Fruit fly (Drosophila melanogaster) Kc167 (cell line): ENCODE results near the gene wus.

ENCODE experiments used
- Myc ChIP-seq: fragments of >200 bp; optimal IDR thresholded peaks from 2 replicates; lab custom pipeline; 2017; ENCODE audit warnings: missing external identifiers
- Sin3A ChIP-seq: fragments of >200 bp; optimal IDR thresholded peaks from 2 replicates; lab custom pipeline; 2018; ENCODE audit warnings: missing external identifiers
- h ChIP-seq: fragments of >200 bp; optimal IDR thresholded peaks from 3 replicates; lab custom pipeline; 2018; ENCODE audit warnings: missing external identifiers
- insv ChIP-seq: fragments of >200 bp; optimal IDR thresholded peaks from 3 replicates; lab custom pipeline; 2018; ENCODE audit warnings: missing external identifiers
- psq ChIP-seq: fragments of >200 bp; optimal IDR thresholded peaks from 2 replicates; lab custom pipeline; 2017; ENCODE audit warnings: missing external identifiers
- ttk ChIP-seq: sonication (Bioruptor generic); optimal IDR thresholded peaks from 2 replicates; lab custom pipeline; 2017; ENCODE audit warnings: missing external identifiers

wus gene

DNA sequence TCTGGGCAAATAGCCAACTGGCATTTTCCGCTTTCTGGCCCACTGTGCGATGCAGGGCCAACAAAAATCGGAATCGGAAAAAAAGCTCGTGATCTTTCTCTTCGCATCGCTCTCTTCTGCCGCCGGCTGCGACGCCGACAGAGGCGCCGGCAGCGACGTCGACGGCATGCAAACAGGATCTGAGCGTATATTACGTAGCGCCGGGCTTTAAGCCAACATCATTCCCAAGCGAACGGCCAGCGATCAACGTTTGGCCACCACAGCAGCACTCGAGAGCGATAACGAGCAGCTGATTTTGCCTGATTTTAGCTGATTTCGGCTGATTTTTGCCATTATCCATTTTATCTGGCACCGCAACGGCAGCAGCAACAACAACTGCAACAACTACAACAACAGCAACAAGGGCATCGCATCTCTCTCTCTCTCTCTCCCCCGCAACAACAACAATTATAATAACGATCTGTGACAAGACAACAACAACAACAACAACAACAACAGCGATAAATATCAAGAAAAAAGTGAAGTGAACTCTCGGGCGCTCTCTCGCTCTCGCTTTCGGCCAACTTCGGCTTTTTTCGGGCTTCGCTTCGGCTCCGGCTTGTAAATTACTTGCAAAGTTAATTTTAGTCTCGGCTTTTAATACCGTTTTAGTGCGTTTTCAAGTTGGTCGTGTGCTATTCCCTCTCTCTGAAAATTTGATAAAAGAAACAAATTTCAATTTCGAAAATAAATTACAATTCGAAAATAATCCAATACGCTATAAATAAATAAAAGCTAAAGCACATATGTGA is 27.5 kb downstream of the wus start, which contains the start of gene CG4928:
Gene CG4928, plus strand, starts transcription at position 216 of the 791 bp plus-strand sequence.
- TF ChIP-seq Sin3A (lab: Kevin White, UChicago) (no peak), insv (lab: Kevin White, UChicago) (no peak), Myc (lab: Kevin White, UChicago) (no peak), ttk (lab: Kevin White, UChicago) (no peak), psq (lab: Kevin White, UChicago) (no peak), h (lab: Kevin White, UChicago) (no peak)

DNA sequence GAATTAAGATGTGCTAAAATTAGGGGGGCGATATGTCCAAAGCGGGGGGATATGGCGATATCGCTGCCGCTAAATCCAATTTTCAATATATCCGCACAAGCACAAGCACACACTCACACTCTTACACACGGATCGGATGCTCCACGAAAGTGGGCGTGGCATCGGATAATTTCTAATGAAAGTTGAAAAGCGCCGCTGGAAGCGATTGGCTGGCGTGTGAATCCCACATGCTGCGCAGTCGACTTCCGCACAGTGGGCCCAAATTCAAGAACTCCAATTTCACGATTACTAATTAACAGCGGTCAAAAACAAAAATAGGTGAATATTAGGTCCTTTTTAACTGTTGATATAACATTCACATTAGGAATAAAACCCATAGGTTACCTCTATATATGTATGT is 28.7 kb downstream of the wus start:
- TF ChIP-seq Myc (lab: Kevin White, UChicago) (no peak), insv (lab: Kevin White, UChicago) (no peak), Sin3A (lab: Kevin White, UChicago) (no peak), psq (lab: Kevin White, UChicago) (no peak), h (lab: Kevin White, UChicago) (no peak), ttk (lab: Kevin White, UChicago) (no peak)

DNA sequence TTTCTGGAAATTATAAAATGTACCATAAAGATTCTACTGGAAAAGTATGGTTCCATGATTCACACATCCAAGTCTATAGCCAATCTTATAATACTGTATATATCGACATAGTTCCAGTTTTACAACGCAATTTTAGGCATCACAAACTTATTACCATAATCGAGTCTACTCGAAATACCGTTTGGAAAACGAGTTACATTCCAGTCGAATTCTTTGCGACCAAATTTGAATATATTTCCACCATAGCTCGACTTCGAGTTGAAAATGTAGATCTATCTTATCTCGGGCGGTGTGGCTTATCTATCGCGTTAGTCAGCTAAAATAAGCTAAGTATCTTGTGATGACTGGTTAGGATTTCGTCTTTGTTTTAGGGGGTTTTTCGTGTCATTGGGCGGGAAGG is 30.8 kb downstream of the wus start:
- TF ChIP-seq psq (lab: Kevin White, UChicago) = no peak
- no peak for TF ChIP-seq insv (lab: Kevin White, UChicago)
- no peak for TF ChIP-seq ttk (lab: Kevin White, UChicago)
- TF ChIP-seq h (lab: Kevin White, UChicago) = no peak
- TF ChIP-seq Sin3A (lab: Kevin White, UChicago) = no peak

DNA sequence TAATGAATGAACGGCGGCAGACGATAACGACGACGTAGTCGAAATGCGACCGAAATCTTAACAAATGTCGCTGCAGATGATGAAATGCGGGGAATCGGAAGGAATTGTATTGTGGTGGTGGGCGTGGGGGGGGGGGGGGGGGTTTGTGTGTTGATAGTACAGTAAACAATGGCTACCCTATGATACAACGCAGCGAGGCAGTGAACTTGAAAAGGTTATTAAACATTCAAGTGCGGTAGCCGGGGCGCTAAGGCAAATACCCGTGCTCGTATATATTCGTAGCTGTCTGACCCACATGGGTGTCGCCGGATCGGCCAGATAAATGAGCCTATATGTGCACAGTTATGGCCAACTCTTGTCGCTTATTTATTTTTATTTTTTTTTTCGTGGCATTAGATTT is 31.4 kb downstream of the wus start:
- TF ChIP-seq Sin3A (lab: Kevin White, UChicago) (no peak), ttk (lab: Kevin White, UChicago) (no peak), h (lab: Kevin White, UChicago) (no peak), Myc (lab: Kevin White, UChicago) (no peak), psq (lab: Kevin White, UChicago) (no peak), insv (lab: Kevin White, UChicago) (no peak)

DNA sequence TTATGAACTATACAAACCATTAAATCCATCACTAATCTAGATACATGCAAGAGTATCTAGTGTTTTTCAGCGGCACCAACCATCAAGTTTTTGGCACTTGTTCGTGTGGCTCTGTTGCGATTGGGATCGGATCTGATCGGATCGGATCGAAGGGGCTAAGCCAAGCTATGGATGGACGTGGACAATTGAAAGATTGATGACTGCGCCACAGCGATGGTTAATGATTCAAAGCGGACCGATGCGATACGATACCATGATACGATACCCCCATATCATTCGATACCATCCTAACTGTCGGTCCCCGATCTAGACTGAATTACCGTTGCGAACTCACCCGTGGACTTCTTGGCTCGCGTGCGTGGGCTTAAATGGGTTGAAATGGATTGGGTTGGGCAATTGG is 33.0 kb downstream of the wus start:
- TF ChIP-seq psq (lab: Kevin White, UChicago) (no peak), h (lab: Kevin White, UChicago) (no peak), Myc (lab: Kevin White, UChicago) (no peak), ttk (lab: Kevin White, UChicago) (no peak), Sin3A (lab: Kevin White, UChicago) (no peak), insv (lab: Kevin White, UChicago) (no peak)

DNA sequence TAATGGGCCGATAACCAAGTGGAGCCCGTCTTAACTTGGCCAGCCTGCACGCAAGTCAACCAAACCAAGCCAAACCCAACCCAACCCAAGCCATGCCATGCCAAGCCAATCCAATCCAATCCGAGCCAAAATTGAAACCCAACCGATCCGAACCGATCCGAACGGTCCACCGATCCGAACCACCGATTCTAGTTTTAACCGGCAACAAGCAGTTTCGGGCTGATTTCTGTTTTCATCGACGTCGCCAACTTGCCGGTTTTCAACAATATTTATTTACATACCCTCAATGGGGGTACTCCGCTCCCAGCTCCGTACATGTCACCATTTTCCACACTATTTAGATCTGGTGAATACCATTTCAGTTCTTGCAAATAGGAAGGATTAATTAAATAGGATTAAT is 33.7 kb downstream of the wus start:
- TF ChIP-seq psq (lab: Kevin White, UChicago) (no peak), Sin3A (lab: Kevin White, UChicago) (no peak), Myc (lab: Kevin White, UChicago) (no peak), insv (lab: Kevin White, UChicago) (no peak), ttk (lab: Kevin White, UChicago) (no peak), h (lab: Kevin White, UChicago) (no peak)

DNA sequence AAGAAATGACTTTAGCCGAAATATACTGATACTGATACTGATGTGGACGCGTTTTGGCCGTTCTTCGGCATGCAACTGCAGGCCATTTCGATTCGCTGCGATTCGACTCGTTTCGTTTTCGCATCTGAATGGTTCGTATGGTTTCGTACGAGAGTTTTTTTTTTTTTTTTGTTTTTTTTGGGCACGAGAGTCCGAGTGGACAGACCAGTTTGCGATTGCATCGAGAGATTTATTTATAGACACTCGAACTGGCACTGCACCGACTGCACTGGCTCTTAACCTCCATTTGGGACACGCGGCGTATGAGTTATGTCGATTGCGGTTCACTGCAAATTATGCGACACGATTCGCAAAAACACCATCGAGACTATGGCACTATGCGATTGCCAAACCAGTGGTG is 34.6 kb downstream of the wus start:
- no peak for TF ChIP-seq h (lab: Kevin White, UChicago)
- no peak for TF ChIP-seq Myc (lab: Kevin White, UChicago)
- no peak for TF ChIP-seq ttk (lab: Kevin White, UChicago)
- TF ChIP-seq insv (lab: Kevin White, UChicago) = no peak
- TF ChIP-seq psq (lab: Kevin White, UChicago) = no peak
- TF ChIP-seq Sin3A (lab: Kevin White, UChicago) = no peak

DNA sequence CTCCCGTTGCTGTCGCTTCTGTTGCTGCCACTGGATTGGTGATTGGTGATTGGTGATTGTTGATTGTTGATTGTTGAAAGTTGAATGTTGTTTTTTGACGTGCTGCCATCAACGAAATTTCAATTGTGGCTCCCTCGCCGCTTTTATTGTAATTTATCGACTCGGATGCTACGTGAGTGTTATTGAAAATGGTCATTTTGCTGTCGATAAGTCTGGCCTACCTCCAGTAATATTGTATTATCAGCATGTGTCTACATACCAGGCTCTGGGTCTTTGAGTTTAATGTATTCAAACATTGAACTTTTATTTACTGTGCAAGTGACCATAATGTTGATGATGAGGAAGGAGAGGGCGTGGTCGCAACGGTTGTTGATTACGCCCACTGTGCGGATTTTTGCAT is 38.2 kb downstream of the wus start:
- no peak for TF ChIP-seq insv (lab: Kevin White, UChicago)
- no peak for TF ChIP-seq Myc (lab: Kevin White, UChicago)
- no peak for TF ChIP-seq psq (lab: Kevin White, UChicago)
- no peak for TF ChIP-seq Sin3A (lab: Kevin White, UChicago)

DNA sequence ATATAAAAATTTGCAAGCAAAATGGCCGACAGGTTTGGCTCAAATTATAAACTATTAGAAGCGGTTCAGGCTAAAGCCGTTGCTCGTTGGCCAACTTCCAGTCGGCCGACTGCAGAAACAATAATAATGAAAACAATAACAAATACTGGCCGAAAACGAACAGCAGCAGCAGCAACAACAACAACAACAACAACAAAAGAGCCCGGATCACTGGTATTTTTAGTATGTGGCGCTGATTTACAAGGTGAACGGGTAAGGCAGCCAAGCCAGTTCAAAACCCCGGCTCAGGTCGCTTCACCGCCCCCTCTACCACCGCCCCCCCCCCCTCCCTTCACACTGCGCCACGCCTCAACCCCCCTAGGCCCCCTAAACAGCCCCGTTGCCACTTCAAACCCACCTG is 40.4 kb downstream of the wus start:
- TF ChIP-seq insv (lab: Kevin White, UChicago) (no peak), Sin3A (lab: Kevin White, UChicago) (no peak), Myc (lab: Kevin White, UChicago) (no peak), psq (lab: Kevin White, UChicago) (no peak), ttk (lab: Kevin White, UChicago) (no peak), h (lab: Kevin White, UChicago) (no peak)

DNA sequence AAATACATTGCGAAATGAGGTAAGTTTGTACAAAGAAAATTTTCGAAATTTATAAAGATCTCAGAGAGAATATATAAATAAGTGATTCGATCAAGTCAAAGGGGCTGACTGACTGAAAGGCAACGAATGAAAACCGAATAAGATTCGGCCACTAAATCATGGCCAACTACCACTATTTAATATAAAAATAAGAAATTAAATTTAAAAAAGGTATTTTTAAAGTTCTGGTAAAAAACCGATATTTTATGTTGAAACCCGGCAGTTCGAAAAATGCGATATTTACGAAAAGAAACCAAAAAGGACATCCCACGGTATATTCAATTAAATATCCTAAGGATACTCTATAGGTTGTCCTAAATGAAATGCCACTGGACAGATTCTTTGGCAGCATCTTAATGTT is 43.6 kb downstream of the wus start, which contains the start of gene CG33252:
Gene CG33252, minus strand, starts transcription at position 101 of the 400 bp plus-strand sequence.
- no peak for TF ChIP-seq psq (lab: Kevin White, UChicago)
- TF ChIP-seq Sin3A (lab: Kevin White, UChicago) = no peak
- TF ChIP-seq insv (lab: Kevin White, UChicago) = no peak
- TF ChIP-seq h (lab: Kevin White, UChicago) = no peak
- no peak for TF ChIP-seq ttk (lab: Kevin White, UChicago)
- no peak for TF ChIP-seq Myc (lab: Kevin White, UChicago)

DNA sequence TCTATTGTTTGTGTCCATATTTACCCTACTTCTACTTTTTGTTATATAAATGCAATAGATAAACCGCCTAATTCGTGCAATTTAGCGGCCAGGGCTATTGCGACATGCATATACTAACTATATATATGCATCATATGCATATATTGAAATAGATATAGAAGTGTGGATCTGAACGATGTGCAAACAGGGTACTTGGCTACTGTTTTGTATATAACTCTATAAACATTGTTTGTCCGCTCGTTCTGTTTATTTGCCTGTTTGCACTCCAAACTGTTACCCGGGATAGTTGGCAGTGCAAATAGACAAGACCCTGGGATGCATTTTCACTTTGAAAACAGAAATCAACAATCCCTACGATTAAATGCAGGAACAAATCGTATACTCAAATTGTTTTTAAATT is 47.6 kb downstream of the wus start:
- TF ChIP-seq insv (lab: Kevin White, UChicago) (no peak), psq (lab: Kevin White, UChicago) (no peak), Myc (lab: Kevin White, UChicago) (no peak), h (lab: Kevin White, UChicago) (no peak), Sin3A (lab: Kevin White, UChicago) (no peak), ttk (lab: Kevin White, UChicago) (no peak)
